Fruit fly (Drosophila melanogaster) whole organism, adult: ENCODE data around the gene CG11790.

ENCODE experiments used
- CG11617 ChIP-seq: fragments of 200-800 bp; sonication (Bioruptor generic); optimal IDR thresholded peaks from 2 replicates; lab custom pipeline; 2017; ENCODE audit warnings: mild to moderate bottlenecking, missing biosample characterization, missing genetic modification reagents, missing genetic modification characterization
- CG12768 ChIP-seq: fragments of 200-800 bp; sonication (Bioruptor generic); optimal IDR thresholded peaks from 2 replicates; lab custom pipeline; 2017; ENCODE audit warnings: missing biosample characterization, missing genetic modification characterization, mild to moderate bottlenecking, moderate library complexity, missing genetic modification reagents
- CG14711 ChIP-seq: fragments of 200-800 bp; sonication (Bioruptor generic); optimal IDR thresholded peaks from 2 replicates; lab custom pipeline; 2018; ENCODE audit warnings: missing biosample characterization, mild to moderate bottlenecking, missing genetic modification characterization, moderate library complexity
- CG1620 ChIP-seq: fragments of 200-800 bp; sonication (Bioruptor generic); optimal IDR thresholded peaks from 2 replicates; lab custom pipeline; 2016; ENCODE audit warnings: missing biosample characterization, missing genetic modification characterization
- CG33017 ChIP-seq: fragments of 200-800 bp; sonication (Bioruptor generic); optimal IDR thresholded peaks from 2 replicates; lab custom pipeline; 2018; ENCODE audit warnings: missing biosample characterization, mild to moderate bottlenecking, missing genetic modification characterization, moderate library complexity
- CG5204 ChIP-seq: fragments of 200-800 bp; sonication (Bioruptor generic); optimal IDR thresholded peaks from 2 replicates; lab custom pipeline; 2016; ENCODE audit warnings: missing biosample characterization, missing genetic modification characterization
- CG7045 ChIP-seq: fragments of 200-800 bp; sonication (Bioruptor generic); optimal IDR thresholded peaks from 2 replicates; lab custom pipeline; 2017; ENCODE audit warnings: missing biosample characterization, mild to moderate bottlenecking, missing genetic modification characterization
- CG7101 ChIP-seq: fragments of 200-800 bp; sonication (Bioruptor generic); optimal IDR thresholded peaks from 2 replicates; lab custom pipeline; 2018; ENCODE audit warnings: missing biosample characterization, mild to moderate bottlenecking, missing genetic modification characterization, moderate library complexity
- Clk ChIP-seq: fragments of 200-800 bp; sonication (Bioruptor generic); optimal IDR thresholded peaks from 2 replicates; lab custom pipeline; 2017; ENCODE audit warnings: missing biosample characterization, missing genetic modification characterization
- Crg-1 ChIP-seq: fragments of 200-800 bp; sonication (Bioruptor generic); optimal IDR thresholded peaks from 2 replicates; lab custom pipeline; 2016; ENCODE audit warnings: missing biosample characterization, missing genetic modification characterization
- Hr96 ChIP-seq: fragments of 200-800 bp; sonication (Bioruptor generic); optimal IDR thresholded peaks from 2 replicates; lab custom pipeline; 2016; ENCODE audit warnings: missing biosample characterization, missing genetic modification characterization
- Mnt ChIP-seq: fragments of 200-800 bp; sonication (Bioruptor generic); optimal IDR thresholded peaks from 2 replicates; lab custom pipeline; 2016; ENCODE audit warnings: missing biosample characterization, mild to moderate bottlenecking, missing genetic modification characterization
- bab1 ChIP-seq: fragments of 200-800 bp; sonication (Bioruptor generic); optimal IDR thresholded peaks from 3 replicates; lab custom pipeline; 2019; ENCODE audit warnings: missing biosample characterization, mild to moderate bottlenecking, missing genetic modification characterization, moderate library complexity
- cic ChIP-seq: fragments of 200-800 bp; sonication (Bioruptor generic); optimal IDR thresholded peaks from 2 replicates; lab custom pipeline; 2017; ENCODE audit warnings: missing biosample characterization, mild to moderate bottlenecking, missing genetic modification characterization, moderate library complexity
- cnc ChIP-seq, 2 experiments: fragments of >200 bp; optimal IDR thresholded peaks; 2 replicates each; lab custom pipeline; 2017
- kay ChIP-seq: fragments of 200-800 bp; sonication (Bioruptor generic); peaks from one replicate; lab custom pipeline; 2016; ENCODE audit warnings: missing biosample characterization, missing genetic modification characterization, borderline replicate concordance
- ovo ChIP-seq: fragments of 200-800 bp; sonication (Bioruptor generic); optimal IDR thresholded peaks from 2 replicates; lab custom pipeline; 2016; ENCODE audit warnings: missing biosample characterization, missing genetic modification characterization
- pad ChIP-seq: fragments of 200-800 bp; sonication (Bioruptor generic); optimal IDR thresholded peaks from 3 replicates; lab custom pipeline; 2017; ENCODE audit warnings: missing biosample characterization, missing genetic modification characterization, mild to moderate bottlenecking, moderate library complexity, missing genetic modification reagents
- tj ChIP-seq: fragments of 200-800 bp; sonication (Bioruptor generic); optimal IDR thresholded peaks from 3 replicates; lab custom pipeline; 2017; ENCODE audit warnings: missing biosample characterization, mild to moderate bottlenecking, missing genetic modification characterization, moderate library complexity
- toe ChIP-seq: fragments of 200-800 bp; sonication (Bioruptor generic); optimal IDR thresholded peaks from 2 replicates; lab custom pipeline; 2016; ENCODE audit warnings: missing biosample characterization, missing genetic modification characterization

CG11790 gene

dm6 chr3R:25049742-25050517 lies 2.4 kb downstream of the CG11790 start:
- peak; percentile 68 for TF ChIP-seq tj (GFP tag; lab: Kevin White, UChicago)
- peak; percentile 100 for TF ChIP-seq kay (GFP tag; lab: Kevin White, UChicago)
- no peak for TF ChIP-seq cnc (optimal IDR thresholded peaks at IDR 0.05; lab: Kevin White, UChicago)
- TF ChIP-seq toe = no peak
- peak; percentile 46 for TF ChIP-seq ovo (GFP tag; lab: Kevin White, UChicago)
- peak; percentile 82 for TF ChIP-seq CG33017 (tag; lab: Kevin White, UChicago)
- peak; percentile 35 for TF ChIP-seq CG7045
- peak; percentile 95 for TF ChIP-seq cic (GFP tag; lab: Kevin White, UChicago)
- peak; percentile 30 for TF ChIP-seq CG11617 (GFP tag; lab: Kevin White, UChicago)
- peak; percentile 42 for TF ChIP-seq CG14711
- TF ChIP-seq bab1 (GFP tag; lab: Kevin White, UChicago) = peak; percentile 88
- TF ChIP-seq Hr96 (GFP tag; lab: Kevin White, UChicago) = no peak
- peak; percentile 16 for TF ChIP-seq CG1620 (GFP tag; lab: Kevin White, UChicago)
- TF ChIP-seq CG12768 (GFP tag; lab: Kevin White, UChicago) = peak; percentile 92
- no peak for TF ChIP-seq Clk (GFP tag; lab: Kevin White, UChicago)
- no peak for TF ChIP-seq Crg-1 (GFP tag; lab: Kevin White, UChicago)
- TF ChIP-seq pad (GFP tag; lab: Kevin White, UChicago) = peak; percentile 65
- no peak for TF ChIP-seq CG5204 (GFP tag; lab: Kevin White, UChicago)
- peak; percentile 67 for TF ChIP-seq CG7101 (tag; lab: Kevin White, UChicago)
- peak; percentile 87 for TF ChIP-seq Mnt (GFP tag; lab: Kevin White, UChicago)

dm6 chr3R:25050649-25051048 lies 3.1 kb downstream of the CG11790 start:
- TF ChIP-seq CG11617 (GFP tag; lab: Kevin White, UChicago) (no peak), tj (GFP tag; lab: Kevin White, UChicago) (no peak), pad (GFP tag; lab: Kevin White, UChicago) (no peak), CG1620 (GFP tag; lab: Kevin White, UChicago) (no peak), Clk (GFP tag; lab: Kevin White, UChicago) (no peak), ovo (GFP tag; lab: Kevin White, UChicago) (no peak)

dm6 chr3R:25051441-25052097 lies 4.1 kb downstream of the CG11790 start:
- TF ChIP-seq kay (GFP tag; lab: Kevin White, UChicago) (peak; percentile 92), CG33017 (tag; lab: Kevin White, UChicago) (no peak), CG14711 (no peak), CG7045 (no peak), toe (no peak), Mnt (GFP tag; lab: Kevin White, UChicago) (peak; percentile 43), cic (GFP tag; lab: Kevin White, UChicago) (peak; percentile 78), tj (GFP tag; lab: Kevin White, UChicago) (peak; percentile 9)

- TF ChIP-seq CG1620 (GFP tag; lab: Kevin White, UChicago) = peak; percentile 1
- TF ChIP-seq Clk (GFP tag; lab: Kevin White, UChicago) = peak; percentile 7
- no peak for TF ChIP-seq CG7045
- TF ChIP-seq cic (GFP tag; lab: Kevin White, UChicago) = no peak
- no peak for TF ChIP-seq Hr96 (GFP tag; lab: Kevin White, UChicago)
- peak; percentile 15 for TF ChIP-seq CG7101 (tag; lab: Kevin White, UChicago)
- peak; percentile 42 for TF ChIP-seq Mnt (GFP tag; lab: Kevin White, UChicago)
- TF ChIP-seq cnc (optimal IDR thresholded peaks at IDR 0.05; lab: Kevin White, UChicago) = no peak
- TF ChIP-seq CG5204 (GFP tag; lab: Kevin White, UChicago) = no peak
- TF ChIP-seq CG11617 (GFP tag; lab: Kevin White, UChicago) = peak; percentile 23
- peak; percentile 52 for TF ChIP-seq toe
- peak; percentile 88 for TF ChIP-seq kay (GFP tag; lab: Kevin White, UChicago)
- TF ChIP-seq Crg-1 (GFP tag; lab: Kevin White, UChicago) = peak; percentile 38
- no peak for TF ChIP-seq CG33017 (tag; lab: Kevin White, UChicago)
- peak; percentile 64 for TF ChIP-seq bab1 (GFP tag; lab: Kevin White, UChicago)
- TF ChIP-seq pad (GFP tag; lab: Kevin White, UChicago) = peak; percentile 32
- TF ChIP-seq CG14711 = peak; percentile 43
- no peak for TF ChIP-seq ovo (GFP tag; lab: Kevin White, UChicago)
- TF ChIP-seq CG12768 (GFP tag; lab: Kevin White, UChicago) = no peak
- peak; percentile 1 for TF ChIP-seq tj (GFP tag; lab: Kevin White, UChicago)
Observed at dm6 chr3R:25054451-25055188, 7.1 kb downstream of the CG11790 start, which contains the start of gene CG31109. Gene CG31109 (minus strand): TSS chr3R:25054653.

dm6 chr3R:25056016-25056415 lies 8.5 kb downstream of the CG11790 start, which contains the start of the genes CG31111 and stac:
Gene CG31111 (minus strand): TSS chr3R:25056177.
Gene stac (plus strand): TSS chr3R:25056286.
- peak; percentile 12 for TF ChIP-seq CG7101 (tag; lab: Kevin White, UChicago)
- TF ChIP-seq CG14711 = peak; percentile 9
- peak; percentile 6 for TF ChIP-seq Mnt (GFP tag; lab: Kevin White, UChicago)
- TF ChIP-seq pad (GFP tag; lab: Kevin White, UChicago) = no peak
- peak; percentile 89 for TF ChIP-seq kay (GFP tag; lab: Kevin White, UChicago)
- TF ChIP-seq CG11617 (GFP tag; lab: Kevin White, UChicago) = peak; percentile 35
- TF ChIP-seq toe = no peak
- TF ChIP-seq CG33017 (tag; lab: Kevin White, UChicago) = peak; percentile 32
- no peak for TF ChIP-seq CG1620 (GFP tag; lab: Kevin White, UChicago)
